Worm (Caenorhabditis elegans): ENCODE measurements around the gene col-38.

ce11 chrII:8540412-8540811 is 28.5 kb downstream of the col-38 start, which contains the start of gene pqn-73:
- TF ChIP-seq him-1 (tag; optimal IDR thresholded peaks at IDR 0.05) = no peak
- TF ChIP-seq dao-5 (tag; optimal IDR thresholded peaks at IDR 0.05) = no peak
- TF ChIP-seq W03F9.2 (tag; optimal IDR thresholded peaks at IDR 0.05) = no peak
